Fruit fly (Drosophila melanogaster) whole organism, embryonic: ENCODE results near the gene trem.
A peak's percentile ranks its signal among the peaks of the same experiment; 100 is the strongest.

Experiments used
- Atf-2 ChIP-seq: fragments of 200-800 bp; sonication (Bioruptor generic); optimal IDR thresholded peaks from 2 replicates; lab custom pipeline; 2016; ENCODE audit warnings: missing biosample characterization, missing genetic modification characterization
- CG10565 ChIP-seq: fragments of 200-800 bp; sonication (Bioruptor generic); optimal IDR thresholded peaks from 3 replicates; lab custom pipeline; 2016; ENCODE audit warnings: missing biosample characterization, mild to moderate bottlenecking, missing genetic modification characterization
- CG10959 ChIP-seq: fragments of 200-800 bp; sonication (Bioruptor generic); IDR thresholded peaks from 2 replicates; pipeline ENCODE4 v1.3.6; 2022; ENCODE audit warnings: missing biosample characterization, missing genetic modification characterization
- CG15479 ChIP-seq: fragments of 200-800 bp; sonication (Bioruptor generic); optimal IDR thresholded peaks from 3 replicates; lab custom pipeline; 2019; ENCODE audit warnings: missing biosample characterization, mild to moderate bottlenecking, missing genetic modification characterization, moderate library complexity
- CG15696 ChIP-seq: fragments of 200-800 bp; sonication (Bioruptor generic); optimal IDR thresholded peaks from 2 replicates; lab custom pipeline; 2019; ENCODE audit warnings: missing biosample characterization, mild to moderate bottlenecking, missing genetic modification characterization, moderate library complexity
- CG16779 ChIP-seq: fragments of 200-800 bp; sonication (Bioruptor generic); IDR thresholded peaks from 2 replicates; pipeline ENCODE4 v1.3.6; 2022; ENCODE audit warnings: missing biosample characterization, missing genetic modification characterization
- CG17802 ChIP-seq: fragments of 200-800 bp; sonication (Bioruptor generic); optimal IDR thresholded peaks from 2 replicates; lab custom pipeline; 2018; ENCODE audit warnings: missing biosample characterization, mild to moderate bottlenecking, missing genetic modification characterization, moderate library complexity
- CG18011 ChIP-seq: fragments of 200-800 bp; sonication (Bioruptor generic); optimal IDR thresholded peaks from 2 replicates; lab custom pipeline; 2017; ENCODE audit warnings: missing biosample characterization, missing genetic modification characterization, mild to moderate bottlenecking, moderate library complexity, missing genotype
- CG2129 ChIP-seq: fragments of 200-800 bp; sonication (Bioruptor generic); IDR thresholded peaks from 2 replicates; pipeline ENCODE4 v1.3.6; 2022; ENCODE audit warnings: missing biosample characterization, missing genetic modification characterization; ENCODE audit not compliant: partially characterized antibody
- CG2889 ChIP-seq: fragments of 200-800 bp; sonication (Bioruptor generic); IDR thresholded peaks from 3 replicates; pipeline ENCODE4 v1.3.6; 2022; ENCODE audit warnings: missing biosample characterization, missing genetic modification characterization
- CG30403 ChIP-seq: fragments of 200-800 bp; sonication (Bioruptor generic); optimal IDR thresholded peaks from 3 replicates; lab custom pipeline; 2016; ENCODE audit warnings: missing biosample characterization, missing genetic modification characterization
- CG3281 ChIP-seq: fragments of 200-800 bp; sonication (Bioruptor generic); optimal IDR thresholded peaks from 3 replicates; lab custom pipeline; 2017; ENCODE audit warnings: missing biosample characterization, mild to moderate bottlenecking, missing genetic modification characterization
- CG34422 ChIP-seq: fragments of 200-800 bp; sonication (Bioruptor generic); IDR thresholded peaks from 3 replicates; pipeline ENCODE4 v1.3.6; 2022; ENCODE audit warnings: missing biosample characterization, missing genetic modification characterization
- CG8359 ChIP-seq: fragments of 200-800 bp; sonication (Bioruptor generic); optimal IDR thresholded peaks from 2 replicates; lab custom pipeline; 2017; ENCODE audit warnings: missing biosample characterization, mild to moderate bottlenecking, missing genetic modification characterization, borderline replicate concordance
- CG9609 ChIP-seq: fragments of 200-800 bp; sonication (Bioruptor generic); optimal IDR thresholded peaks from 3 replicates; lab custom pipeline; 2016; ENCODE audit warnings: missing biosample characterization, missing genetic modification characterization
- Dp ChIP-seq: fragments of 200-800 bp; sonication (Bioruptor generic); optimal IDR thresholded peaks from 2 replicates; lab custom pipeline; 2018; ENCODE audit warnings: missing biosample characterization, mild to moderate bottlenecking, missing genetic modification characterization, moderate library complexity
- HLH4C ChIP-seq: fragments of 200-800 bp; sonication (Bioruptor generic); IDR thresholded peaks from 3 replicates; pipeline ENCODE4 v1.3.6; 2022; ENCODE audit warnings: missing biosample characterization, missing genetic modification characterization; ENCODE audit not compliant: partially characterized antibody
- Max ChIP-seq: fragments of 200-800 bp; sonication (Bioruptor generic); optimal IDR thresholded peaks from 2 replicates; lab custom pipeline; 2016; ENCODE audit warnings: missing biosample characterization, mild to moderate bottlenecking, missing genetic modification characterization
- NC2α ChIP-seq: fragments of 200-800 bp; sonication (Bioruptor generic); optimal IDR thresholded peaks from 2 replicates; lab custom pipeline; 2016; ENCODE audit warnings: missing biosample characterization, missing genetic modification characterization
- PHDP ChIP-seq: fragments of 200-800 bp; sonication (Bioruptor generic); optimal IDR thresholded peaks from 3 replicates; lab custom pipeline; 2018; ENCODE audit warnings: missing biosample characterization, mild to moderate bottlenecking, missing genetic modification characterization, moderate library complexity
- Sry-δ ChIP-seq: fragments of 200-800 bp; sonication (Bioruptor generic); optimal IDR thresholded peaks from 2 replicates; lab custom pipeline; 2016; ENCODE audit warnings: missing biosample characterization, missing genetic modification characterization
- Stat92E ChIP-seq, 3 experiments: fragments of >200 bp in 2 of 3; fragments of 200-800 bp in 1 of 3; sonication (Bioruptor generic) in 1 of 3; optimal IDR thresholded peaks; 2 replicates each; lab custom pipeline; 2017 to 2019; ENCODE audit warnings: missing biosample characterization in 3 of 3, missing genetic modification characterization in 3 of 3, mild to moderate bottlenecking in 1 of 3, moderate library complexity in 1 of 3
- Trl ChIP-seq, 3 experiments: fragments of >200 bp in 2 of 3; fragments of 200-800 bp in 1 of 3; sonication (Bioruptor generic) in 1 of 3; optimal IDR thresholded peaks; 2 replicates in 1 of 3; 3 replicates in 2 of 3; lab custom pipeline; 2016 to 2017; ENCODE audit warnings: missing biosample characterization in 1 of 3, missing genetic modification characterization in 1 of 3
- amos ChIP-seq: fragments of 200-800 bp; sonication (Bioruptor generic); IDR thresholded peaks from 2 replicates; pipeline ENCODE4 v1.3.6; 2022; ENCODE audit warnings: missing biosample characterization, missing genetic modification characterization; ENCODE audit not compliant: partially characterized antibody
- btn ChIP-seq: fragments of 200-800 bp; sonication (Bioruptor generic); optimal IDR thresholded peaks from 2 replicates; lab custom pipeline; 2016; ENCODE audit warnings: missing biosample characterization, missing genetic modification characterization
- eve ChIP-seq, 2 experiments: fragments of >200 bp; optimal IDR thresholded peaks; 2 replicates each; lab custom pipeline; 2017; ENCODE audit warnings: missing biosample characterization in 2 of 2, missing genetic modification characterization in 2 of 2
- grn ChIP-seq: fragments of 200-800 bp; sonication (Bioruptor generic); optimal IDR thresholded peaks from 3 replicates; lab custom pipeline; 2017; ENCODE audit warnings: missing biosample characterization, missing genetic modification characterization
- gsb-n ChIP-seq: fragments of 200-800 bp; sonication (Bioruptor generic); optimal IDR thresholded peaks from 3 replicates; lab custom pipeline; 2018; ENCODE audit warnings: missing biosample characterization, mild to moderate bottlenecking, missing genetic modification characterization
- ham ChIP-seq: fragments of 200-800 bp; sonication (Bioruptor generic); IDR thresholded peaks from 2 replicates; pipeline ENCODE4 v1.3.6; 2022; ENCODE audit warnings: missing biosample characterization, missing genetic modification characterization
- lilli ChIP-seq: fragments of 200-800 bp; sonication (Bioruptor generic); optimal IDR thresholded peaks from 3 replicates; lab custom pipeline; 2016; ENCODE audit warnings: missing biosample characterization, missing genetic modification characterization
- nerfin-2 ChIP-seq: fragments of 200-800 bp; sonication (Bioruptor generic); IDR thresholded peaks from 2 replicates; pipeline ENCODE4 v1.3.6; 2022; ENCODE audit warnings: missing biosample characterization, missing genetic modification characterization; ENCODE audit not compliant: partially characterized antibody
- pnt ChIP-seq: fragments of 200-800 bp; sonication (Bioruptor generic); optimal IDR thresholded peaks from 3 replicates; lab custom pipeline; 2016; ENCODE audit warnings: missing biosample characterization, missing genetic modification characterization
- prd ChIP-seq, 3 experiments: fragments of >200 bp in 2 of 3; fragments of 200-800 bp in 1 of 3; sonication (Bioruptor generic) in 1 of 3; optimal IDR thresholded peaks in 2 of 3; IDR thresholded peaks in 1 of 3; 2 replicates in 2 of 3; 3 replicates in 1 of 3; pipeline versions ENCODE4 v1.3.6 to Lab custom; 2017 to 2022; ENCODE audit warnings: missing biosample characterization in 1 of 3, missing genetic modification characterization in 1 of 3
- scrt ChIP-seq: fragments of 200-800 bp; sonication (Bioruptor generic); optimal IDR thresholded peaks from 2 replicates; lab custom pipeline; 2018; ENCODE audit warnings: missing biosample characterization, mild to moderate bottlenecking, missing genetic modification characterization, moderate library complexity
- sens ChIP-seq: fragments of 200-800 bp; sonication (Bioruptor generic); peaks from one replicate; lab custom pipeline; 2016; ENCODE audit warnings: missing biosample characterization, missing genetic modification characterization
- sim ChIP-seq: fragments of 200-800 bp; sonication (Bioruptor generic); IDR thresholded peaks from 2 replicates; pipeline ENCODE4 v1.3.6; 2022; ENCODE audit warnings: missing biosample characterization, missing genetic modification characterization
- slbo ChIP-seq: fragments of 200-800 bp; sonication (Bioruptor generic); IDR thresholded peaks from 2 replicates; pipeline ENCODE4 v1.3.6; 2022; ENCODE audit warnings: missing biosample characterization, missing genetic modification characterization
- stwl ChIP-seq: fragments of 200-800 bp; sonication (Bioruptor generic); optimal IDR thresholded peaks from 3 replicates; lab custom pipeline; 2018; ENCODE audit warnings: missing biosample characterization, mild to moderate bottlenecking, missing genetic modification characterization, moderate library complexity
- tll ChIP-seq, 2 experiments: fragments of 200-800 bp in 1 of 2; fragments of >200 bp in 1 of 2; sonication (Bioruptor generic) in 1 of 2; optimal IDR thresholded peaks; 2 replicates each; lab custom pipeline; 2017 to 2019; ENCODE audit warnings: missing biosample characterization in 2 of 2, missing genetic modification characterization in 2 of 2, mild to moderate bottlenecking in 1 of 2, moderate library complexity in 1 of 2
- unc-4 ChIP-seq: fragments of 200-800 bp; sonication (Bioruptor generic); IDR thresholded peaks from 2 replicates; pipeline ENCODE4 v1.3.6; 2022; ENCODE audit warnings: missing biosample characterization, missing genetic modification characterization; ENCODE audit not compliant: partially characterized antibody

trem gene

DNA sequence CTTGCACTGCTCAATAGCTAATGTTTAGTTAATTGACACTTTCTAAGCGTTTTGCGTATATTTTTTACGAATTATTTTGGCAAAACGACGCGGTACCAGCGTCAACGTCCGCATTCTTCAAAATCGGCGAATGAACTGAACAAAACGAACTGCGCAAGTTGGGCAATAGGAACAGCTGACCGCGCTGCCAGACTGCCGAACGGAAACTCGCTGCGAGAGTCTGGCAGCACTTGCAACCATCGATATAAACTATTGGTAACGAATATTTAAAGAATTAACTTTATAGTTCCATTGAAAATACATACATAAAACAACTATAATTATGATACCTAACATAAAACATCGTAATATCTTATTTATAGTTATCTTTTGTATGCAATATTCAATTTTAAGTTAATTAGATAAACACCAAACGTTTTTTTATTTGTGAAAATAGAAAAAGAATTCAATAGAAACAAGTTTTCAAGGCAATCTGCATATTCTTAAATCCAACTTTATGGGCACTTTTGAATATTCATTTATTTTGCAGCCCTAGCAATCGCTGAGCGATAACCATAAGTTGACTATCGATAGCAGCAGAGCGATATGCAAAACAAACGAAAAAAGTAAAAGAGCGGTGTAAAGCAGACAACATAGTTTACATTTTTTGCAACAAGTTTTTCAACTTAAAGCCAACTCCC lies 22.6 kb downstream of the trem start, which contains the start of the genes Hs6st and MED25 (continued):
- TF ChIP-seq CG18011 (no peak), CG15696 (peak; percentile 14), CG16779 (GFP tag; lab: Robert Waterston, UW) (no peak), Stat92E (GFP tag; optimal IDR thresholded peaks at IDR 0.05; lab: Kevin White, UChicago) (peak in 1 of 3 experiments; percentile 38), Max (GFP tag; lab: Kevin White, UChicago) (peak; percentile 44), Dp (GFP tag; lab: Kevin White, UChicago) (peak; percentile 49), sim (GFP tag; lab: Robert Waterston, UW) (0 out of 2 replicates have a peak, but pooled peaks have one; percentile 24), grn (GFP tag; lab: Kevin White, UChicago) (no peak), lilli (GFP tag; lab: Kevin White, UChicago) (peak; percentile 35), btn (no peak), stwl (tag; lab: Kevin White, UChicago) (peak; percentile 60), CG2129 (GFP tag; lab: Robert Waterston, UW) (peak; percentile 65), CG3281 (GFP tag; lab: Kevin White, UChicago) (no peak), PHDP (tag; lab: Kevin White, UChicago) (peak; percentile 24), tll (GFP tag; optimal IDR thresholded peaks at IDR 0.05; lab: Kevin White, UChicago) (peak in 1 of 2 experiments; percentile 14), gsb-n (tag; lab: Kevin White, UChicago) (no peak), sens (GFP tag; lab: Kevin White, UChicago) (peak; percentile 48), Sry-δ (GFP tag; lab: Kevin White, UChicago) (peak; percentile 75), CG9609 (GFP tag; lab: Kevin White, UChicago) (no peak), CG2889 (GFP tag; lab: Robert Waterston, UW) (no peak), NC2α (GFP tag; lab: Kevin White, UChicago) (no peak), amos (GFP tag; lab: Robert Waterston, UW) (peak; percentile 72; the same call in 1 of the 2 replicates), CG10565 (GFP tag; lab: Kevin White, UChicago) (no peak), CG34422 (GFP tag; lab: Robert Waterston, UW) (peak; percentile 84; the same call in 1 of the 3 replicates), Trl (optimal IDR thresholded peaks at IDR 0.05; lab: Kevin White, UChicago) (no peak), Trl (GFP tag; optimal IDR thresholded peaks at IDR 0.05; lab: Kevin White, UChicago) (no peak), prd (optimal IDR thresholded peaks at IDR 0.05; lab: Kevin White, UChicago) (no peak), prd (GFP tag; IDR thresholded peaks at IDR 0.05; lab: Robert Waterston, UW) (peak; percentile 32; the same call in 1 of the 3 replicates), CG8359 (GFP tag; lab: Kevin White, UChicago) (no peak), eve (GFP tag; optimal IDR thresholded peaks at IDR 0.05; lab: Kevin White, UChicago) (no peak), unc-4 (GFP tag; lab: Robert Waterston, UW) (peak; percentile 71), Atf-2 (GFP tag; lab: Kevin White, UChicago) (no peak), pnt (GFP tag; lab: Kevin White, UChicago) (no peak), slbo (GFP tag; lab: Robert Waterston, UW) (peak; percentile 66), CG10959 (GFP tag; lab: Robert Waterston, UW) (peak; percentile 29; the same call in 1 of the 2 replicates), CG17802 (no peak), ham (GFP tag; lab: Robert Waterston, UW) (no peak), HLH4C (GFP tag; lab: Robert Waterston, UW) (peak; percentile 78), nerfin-2 (GFP tag; lab: Robert Waterston, UW) (peak; percentile 62; the same call in 1 of the 2 replicates), CG30403 (GFP tag; lab: Kevin White, UChicago) (peak; percentile 34), scrt (no peak), CG15479 (peak; percentile 69)
